Worm (Caenorhabditis elegans) whole organism, L2 larva: ENCODE data around the gene srx-104.

ENCODE experiments used
- C34F6.9 ChIP-seq: fragments of 150-350 bp; optimal IDR thresholded peaks from 2 replicates; lab custom pipeline; 2014; ENCODE audit warnings: missing biosample characterization, missing genetic modification characterization
- ZK546.5 ChIP-seq: sonication (generic microtip); optimal IDR thresholded peaks from 2 replicates; lab custom pipeline; 2017; ENCODE audit warnings: missing biosample characterization, missing genetic modification characterization
- alr-1 ChIP-seq: fragments of 150-350 bp; optimal IDR thresholded peaks from 2 replicates; lab custom pipeline; 2014; ENCODE audit warnings: missing biosample characterization, missing genetic modification characterization
- aly-2 ChIP-seq: fragments of 150-350 bp; optimal IDR thresholded peaks from 2 replicates; lab custom pipeline; 2014; ENCODE audit warnings: missing biosample characterization, missing genetic modification characterization
- ama-1 ChIP-seq: fragments of 150-350 bp; optimal IDR thresholded peaks from 2 replicates; lab custom pipeline; 2018; ENCODE audit warnings: inconsistent platforms
- blmp-1 ChIP-seq: sonication (generic microtip); optimal IDR thresholded peaks from 2 replicates; lab custom pipeline; 2017; ENCODE audit warnings: missing genetic modification characterization, mild to moderate bottlenecking, missing compliant biosample characterization, antibody characterized with exemption, moderate library complexity; ENCODE audit not compliant: insufficient read depth
- crh-2 ChIP-seq: sonication (generic microtip); optimal IDR thresholded peaks from 2 replicates; lab custom pipeline; 2017; ENCODE audit warnings: missing biosample characterization, missing genetic modification characterization
- dmd-4 ChIP-seq: sonication (generic microtip); optimal IDR thresholded peaks from 2 replicates; lab custom pipeline; 2017; ENCODE audit warnings: missing biosample characterization, missing genetic modification characterization
- elt-3 ChIP-seq: sonication (generic microtip); optimal IDR thresholded peaks from 2 replicates; lab custom pipeline; 2017; ENCODE audit warnings: missing biosample characterization, missing genetic modification characterization
- fos-1 ChIP-seq: fragments of 150-350 bp; optimal IDR thresholded peaks from 2 replicates; lab custom pipeline; 2014; ENCODE audit warnings: missing biosample characterization, missing genetic modification characterization
- gmeb-1 ChIP-seq: fragments of 150-350 bp; optimal IDR thresholded peaks from 2 replicates; lab custom pipeline; 2014; ENCODE audit warnings: missing biosample characterization, missing genetic modification characterization
- lin-11 ChIP-seq: fragments of 150-350 bp; sonication (generic microtip); optimal IDR thresholded peaks from 2 replicates; lab custom pipeline; 2014; ENCODE audit warnings: missing biosample characterization, missing genetic modification characterization, inconsistent platforms, mixed read lengths
- lin-13 ChIP-seq: fragments of 150-350 bp; optimal IDR thresholded peaks from 2 replicates; lab custom pipeline; 2014; ENCODE audit warnings: missing biosample characterization, missing genetic modification reagents, missing genetic modification characterization
- lsy-2 ChIP-seq, 2 experiments: fragments of 150-350 bp in 1 of 2; sonication (generic microtip) in 1 of 2; optimal IDR thresholded peaks; 2 replicates each; lab custom pipeline; 2014 to 2017; ENCODE audit warnings: missing biosample characterization in 2 of 2, missing genetic modification characterization in 2 of 2
- mab-5 ChIP-seq: fragments of 150-350 bp; optimal IDR thresholded peaks from 2 replicates; lab custom pipeline; 2014; ENCODE audit warnings: missing biosample characterization, missing genetic modification characterization
- mdl-1 ChIP-seq, 2 experiments: fragments of 150-350 bp in 1 of 2; sonication (generic microtip) in 1 of 2; optimal IDR thresholded peaks; 2 replicates each; lab custom pipeline; 2017; ENCODE audit warnings: missing biosample characterization in 2 of 2, missing genetic modification characterization in 2 of 2
- nhr-12 ChIP-seq: fragments of 150-350 bp; optimal IDR thresholded peaks from 2 replicates; lab custom pipeline; 2014; ENCODE audit warnings: missing biosample characterization, missing genetic modification characterization
- nhr-129 ChIP-seq: fragments of 150-350 bp; optimal IDR thresholded peaks from 2 replicates; lab custom pipeline; 2014; ENCODE audit warnings: missing biosample characterization, missing genetic modification characterization
- nhr-21 ChIP-seq: fragments of 150-350 bp; optimal IDR thresholded peaks from 2 replicates; lab custom pipeline; 2014; ENCODE audit warnings: missing biosample characterization, missing genetic modification characterization
- nhr-237 ChIP-seq: fragments of 150-350 bp; optimal IDR thresholded peaks from 2 replicates; lab custom pipeline; 2014; ENCODE audit warnings: missing biosample characterization, missing genetic modification characterization
- nhr-25 ChIP-seq: fragments of 150-350 bp; sonication (generic microtip); optimal IDR thresholded peaks from 3 replicates; lab custom pipeline; 2014; ENCODE audit warnings: missing biosample characterization, missing genetic modification characterization
- nhr-6 ChIP-seq: fragments of 150-350 bp; optimal IDR thresholded peaks from 2 replicates; lab custom pipeline; 2014; ENCODE audit warnings: missing biosample characterization, missing genetic modification characterization
- nhr-77 ChIP-seq: fragments of 150-350 bp; optimal IDR thresholded peaks from 2 replicates; lab custom pipeline; 2014; ENCODE audit warnings: missing biosample characterization, missing genetic modification characterization
- sem-4 ChIP-seq: fragments of 150-350 bp; optimal IDR thresholded peaks from 2 replicates; lab custom pipeline; 2014; ENCODE audit warnings: missing biosample characterization, missing genetic modification reagents, missing genetic modification characterization
- sma-3 ChIP-seq: sonication (generic microtip); optimal IDR thresholded peaks from 2 replicates; lab custom pipeline; 2016; ENCODE audit warnings: missing genetic modification reagents, missing genetic modification characterization, missing compliant biosample characterization
- sma-9 ChIP-seq, 2 experiments: fragments of 150-350 bp in 1 of 2; sonication (generic microtip) in 1 of 2; optimal IDR thresholded peaks; 2 replicates each; lab custom pipeline; 2014 to 2016; ENCODE audit warnings: missing genetic modification characterization in 2 of 2, mild to moderate bottlenecking in 1 of 2, missing biosample characterization in 1 of 2, missing compliant biosample characterization in 1 of 2, missing genetic modification reagents in 1 of 2, moderate library complexity in 1 of 2
- snpc-4 ChIP-seq: fragments of 150-350 bp; optimal IDR thresholded peaks from 2 replicates; lab custom pipeline; 2014; ENCODE audit warnings: missing biosample characterization, missing genetic modification characterization
- unc-39 ChIP-seq: fragments of 150-350 bp; optimal IDR thresholded peaks from 2 replicates; lab custom pipeline; 2014; ENCODE audit warnings: missing biosample characterization, missing genetic modification characterization
- unc-55 ChIP-seq: fragments of 150-350 bp; sonication (generic microtip); optimal IDR thresholded peaks from 3 replicates; lab custom pipeline; 2014; ENCODE audit warnings: missing biosample characterization, missing genetic modification reagents, missing genetic modification characterization
- unc-62 ChIP-seq: fragments of 150-350 bp; optimal IDR thresholded peaks from 2 replicates; lab custom pipeline; 2014; ENCODE audit warnings: missing biosample characterization, missing genetic modification reagents, missing genetic modification characterization
- zag-1 ChIP-seq: fragments of 150-350 bp; optimal IDR thresholded peaks from 2 replicates; lab custom pipeline; 2014; ENCODE audit warnings: missing biosample characterization, missing genetic modification characterization
- ztf-11 ChIP-seq: sonication (generic microtip); optimal IDR thresholded peaks from 2 replicates; lab custom pipeline; 2017; ENCODE audit warnings: missing biosample characterization, missing genetic modification characterization
- ztf-4 ChIP-seq: fragments of 150-350 bp; optimal IDR thresholded peaks from 2 replicates; lab custom pipeline; 2014; ENCODE audit warnings: missing biosample characterization, missing genetic modification characterization

srx-104 gene

ce11 chrII:3682770-3683234 is 16.7 kb downstream of the srx-104 start, which contains the start of gene F19B10.1:
Gene F19B10.1, plus strand, starts transcription at chrII:3683184.
- TF ChIP-seq sem-4 (tag; lab: Kevin White, UChicago) (peak; percentile 57), gmeb-1 (tag; lab: Kevin White, UChicago) (peak; percentile 91), unc-62 (GFP tag; lab: Kevin White, UChicago) (no peak), zag-1 (tag; lab: Kevin White, UChicago) (no peak), fos-1 (tag; lab: Kevin White, UChicago) (peak; percentile 78), unc-39 (tag; lab: Kevin White, UChicago) (no peak), lin-11 (tag; lab: Kevin White, UChicago) (no peak), C34F6.9 (tag; lab: Kevin White, UChicago) (peak; percentile 89), elt-3 (tag; lab: Kevin White, UChicago) (no peak), snpc-4 (tag; lab: Kevin White, UChicago) (peak; percentile 43), nhr-129 (tag; lab: Kevin White, UChicago) (peak; percentile 62), mab-5 (tag; lab: Kevin White, UChicago) (peak; percentile 75), aly-2 (tag; lab: Kevin White, UChicago) (no peak), lin-13 (GFP tag; lab: Kevin White, UChicago) (peak; percentile 78), nhr-77 (tag; lab: Kevin White, UChicago) (no peak), lsy-2 (tag; optimal IDR thresholded peaks at IDR 0.05; lab: Kevin White, UChicago) (peak; percentile 42 to 88), ama-1 (no peak), crh-2 (tag; lab: Kevin White, UChicago) (peak; percentile 72), sma-3 (peak; percentile 72), nhr-21 (tag; lab: Kevin White, UChicago) (peak; percentile 61), ztf-4 (no peak), unc-55 (GFP tag; lab: Kevin White, UChicago) (peak; percentile 66), nhr-12 (tag; lab: Kevin White, UChicago) (no peak), sma-9 (GFP tag; optimal IDR thresholded peaks at IDR 0.05; lab: Kevin White, UChicago) (peak; percentile 80), sma-9 (tag; optimal IDR thresholded peaks at IDR 0.05; lab: Kevin White, UChicago) (no peak), ZK546.5 (tag; lab: Kevin White, UChicago) (no peak), mdl-1 (tag; optimal IDR thresholded peaks at IDR 0.05; lab: Kevin White, UChicago) (peak in 1 of 2 experiments; percentile 55), nhr-237 (tag; lab: Kevin White, UChicago) (no peak)

- TF ChIP-seq ztf-11 (tag; lab: Kevin White, UChicago), result no peak
- no peak for TF ChIP-seq dmd-4 (tag; lab: Kevin White, UChicago)
- TF ChIP-seq nhr-129 (tag; lab: Kevin White, UChicago), result no peak
- no peak for TF ChIP-seq aly-2 (tag; lab: Kevin White, UChicago)
Measured at ce11 chrII:3681365-3682083, 18.0 kb downstream of the srx-104 start, which contains the start of gene F19B10.10. Gene F19B10.10, minus strand, starts transcription at chrII:3681415.

DNA sequence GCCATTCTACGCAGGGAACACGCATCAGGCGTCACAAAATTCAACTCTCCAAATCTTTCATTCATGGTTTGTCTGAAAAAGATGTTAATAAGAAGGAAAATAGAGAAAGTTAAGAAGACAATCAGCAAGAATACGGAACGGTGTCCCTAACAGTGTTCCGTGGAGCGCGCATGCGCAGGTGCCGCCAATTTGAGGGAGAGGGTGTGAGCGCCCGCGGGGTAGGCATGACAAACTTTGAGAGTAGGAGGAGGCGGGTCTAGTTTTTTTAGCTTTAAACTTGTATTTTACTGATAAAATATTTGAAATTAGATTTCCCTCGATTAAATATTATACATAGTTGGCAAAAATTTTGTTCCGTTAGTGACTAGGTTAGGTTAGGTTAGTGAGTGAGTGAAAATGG is 19.1 kb downstream of the srx-104 start:
- TF ChIP-seq lsy-2 (tag; optimal IDR thresholded peaks at IDR 0.05; lab: Kevin White, UChicago) (no peak), zag-1 (tag; lab: Kevin White, UChicago) (no peak), dmd-4 (tag; lab: Kevin White, UChicago) (no peak), ama-1 (no peak), gmeb-1 (tag; lab: Kevin White, UChicago) (no peak), alr-1 (tag; lab: Kevin White, UChicago) (no peak), C34F6.9 (tag; lab: Kevin White, UChicago) (no peak), snpc-4 (tag; lab: Kevin White, UChicago) (no peak), lin-11 (tag; lab: Kevin White, UChicago) (no peak), blmp-1 (tag; lab: Kevin White, UChicago) (no peak)

- no peak for TF ChIP-seq nhr-25 (tag; lab: Kevin White, UChicago)
- TF ChIP-seq C34F6.9 (tag; lab: Kevin White, UChicago), result no peak
- no peak for TF ChIP-seq nhr-6
- no peak for TF ChIP-seq lin-11 (tag; lab: Kevin White, UChicago)
Measured at ce11 chrII:3678978-3679377, 20.5 kb downstream of the srx-104 start.
